Fruit fly (Drosophila melanogaster) S2 (cell line): Measurements from ENCODE around the gene Nmt.

Source experiments
- CG8478 ChIP-seq: fragments of >200 bp; optimal IDR thresholded peaks from 2 replicates; lab custom pipeline; 2018
- CTCF ChIP-seq, 2 experiments: fragments of >200 bp; optimal IDR thresholded peaks; 2 replicates each; lab custom pipeline; 2018

Gene Nmt

dm6 chr3L:8177795-8178564 lies at the start of gene Nmt:
TSS of gene Nmt (minus strand) at chr3L:8178429.
- TF ChIP-seq CTCF (optimal IDR thresholded peaks at IDR 0.05; lab: Kevin White, UChicago) (no peak), CG8478 (lab: Kevin White, UChicago) (no peak)

dm6 chr3L:8221835-8222234 lies 43.6 kb upstream of the Nmt start, which contains the start of gene CG13678:
TSS of gene CG13678 (plus strand) at chr3L:8222141.
- TF ChIP-seq CTCF (optimal IDR thresholded peaks at IDR 0.05; lab: Kevin White, UChicago) = no peak
- no peak for TF ChIP-seq CG8478 (lab: Kevin White, UChicago)

- TF ChIP-seq CTCF (optimal IDR thresholded peaks at IDR 0.05; lab: Kevin White, UChicago) = no peak
- TF ChIP-seq CG8478 (lab: Kevin White, UChicago) = no peak
Measured at dm6 chr3L:8219687-8220086, 41.5 kb upstream of the Nmt start.

dm6 chr3L:8218883-8219282 lies 40.7 kb upstream of the Nmt start, which contains the start of gene CG13674:
TSS of gene CG13674 (minus strand) at chr3L:8218983.
- TF ChIP-seq CG8478 (lab: Kevin White, UChicago) = no peak
- TF ChIP-seq CTCF (optimal IDR thresholded peaks at IDR 0.05; lab: Kevin White, UChicago) = no peak

dm6 chr3L:8214980-8215379 lies 36.8 kb upstream of the Nmt start, which contains the start of gene CG8012:
TSS of gene CG8012 (plus strand) at chr3L:8215280.
- TF ChIP-seq CG8478 (lab: Kevin White, UChicago) (no peak), CTCF (optimal IDR thresholded peaks at IDR 0.05; lab: Kevin White, UChicago) (no peak)

dm6 chr3L:8211590-8211989 lies 33.4 kb upstream of the Nmt start, which contains the start of gene CG8006:
TSS of gene CG8006 (plus strand) at chr3L:8211890.
- no peak for TF ChIP-seq CTCF (optimal IDR thresholded peaks at IDR 0.05; lab: Kevin White, UChicago)

- TF ChIP-seq CTCF (optimal IDR thresholded peaks at IDR 0.05; lab: Kevin White, UChicago) = no peak
- TF ChIP-seq CG8478 (lab: Kevin White, UChicago) = no peak
Measured at dm6 chr3L:8210596-8210995, 32.4 kb upstream of the Nmt start, which contains the start of gene tut. TSS of gene tut (minus strand) at chr3L:8210743.

- TF ChIP-seq CTCF (optimal IDR thresholded peaks at IDR 0.05; lab: Kevin White, UChicago) = no peak
- no peak for TF ChIP-seq CG8478 (lab: Kevin White, UChicago)
Measured at dm6 chr3L:8202317-8202842, 24.2 kb upstream of the Nmt start, which contains the start of the genes CG7366 and CG13679. TSS of gene CG7366 (minus strand) at chr3L:8202417. TSS of gene CG13679 (plus strand) at chr3L:8202792.

dm6 chr3L:8197779-8198279 lies 19.6 kb upstream of the Nmt start, which contains the start of the genes UbcE2M and Dhps:
TSS of gene UbcE2M (minus strand) at chr3L:8197987.
TSS of gene Dhps (plus strand) at chr3L:8198207.
- no peak for TF ChIP-seq CTCF (optimal IDR thresholded peaks at IDR 0.05; lab: Kevin White, UChicago)
- TF ChIP-seq CG8478 (lab: Kevin White, UChicago) = no peak

dm6 chr3L:8193016-8193415 lies 14.8 kb upstream of the Nmt start, which contains the start of gene CG7387:
TSS of gene CG7387 (minus strand) at chr3L:8193116.
- TF ChIP-seq CTCF (optimal IDR thresholded peaks at IDR 0.05; lab: Kevin White, UChicago) (no peak), CG8478 (lab: Kevin White, UChicago) (no peak)

dm6 chr3L:8191042-8191613 lies 12.9 kb upstream of the Nmt start, which contains the start of gene MED24:
TSS of gene MED24 (plus strand) at chr3L:8191270.
- TF ChIP-seq CG8478 (lab: Kevin White, UChicago) = no peak
- no peak for TF ChIP-seq CTCF (optimal IDR thresholded peaks at IDR 0.05; lab: Kevin White, UChicago)

- no peak for TF ChIP-seq CG8478 (lab: Kevin White, UChicago)
- no peak for TF ChIP-seq CTCF (optimal IDR thresholded peaks at IDR 0.05; lab: Kevin White, UChicago)
Measured at dm6 chr3L:8189234-8189633, 11.0 kb upstream of the Nmt start.

dm6 chr3L:8187397-8187811 lies 9.2 kb upstream of the Nmt start:
- no peak for TF ChIP-seq CG8478 (lab: Kevin White, UChicago)
- no peak for TF ChIP-seq CTCF (optimal IDR thresholded peaks at IDR 0.05; lab: Kevin White, UChicago)

- TF ChIP-seq CTCF (optimal IDR thresholded peaks at IDR 0.05; lab: Kevin White, UChicago) = peak in 1 of 2 experiments; percentile 14
- no peak for TF ChIP-seq CG8478 (lab: Kevin White, UChicago)
Measured at dm6 chr3L:8186627-8187396, 8.6 kb upstream of the Nmt start, which contains the start of the genes ERR and Atg18a. TSS of gene ERR (minus strand) at chr3L:8186671. TSS of gene Atg18a (plus strand) at chr3L:8186857.
